Worm (Caenorhabditis elegans): ENCODE data around the gene srh-23.

ce11 chrV:4884490-4884889 is 36.4 kb upstream of the srh-23 start, which contains the start of gene T19H12.12:
- TF ChIP-seq ama-1 (optimal IDR thresholded peaks at IDR 0.05) (no peak), skn-1 (tag; optimal IDR thresholded peaks at IDR 0.05) (no peak), nhr-77 (tag; optimal IDR thresholded peaks at IDR 0.05) (no peak), tbx-2 (tag; optimal IDR thresholded peaks at IDR 0.05) (no peak), nhr-25 (tag; optimal IDR thresholded peaks at IDR 0.05) (no peak), unc-62 (GFP tag; optimal IDR thresholded peaks at IDR 0.05) (no peak), zag-1 (tag; optimal IDR thresholded peaks at IDR 0.05) (no peak), nhr-12 (tag; optimal IDR thresholded peaks at IDR 0.05) (no peak), nhr-76 (tag; optimal IDR thresholded peaks at IDR 0.05) (no peak), pqm-1 (tag; optimal IDR thresholded peaks at IDR 0.05) (no peak)
